Fruit fly (Drosophila melanogaster): Measurements from ENCODE around the gene ear.
A peak's percentile ranks its signal among the peaks of the same experiment; 100 is the strongest.

ear gene

dm6 chr3R:15290642-15291118 lies 29.9 kb upstream of the ear start, which contains the start of gene CG45218:
TSS of gene CG45218 (minus strand) at chr3R:15290799.
- TF ChIP-seq CG9139 (GFP tag; optimal IDR thresholded peaks at IDR 0.05) (peak; percentile 7), fd85E (GFP tag; optimal IDR thresholded peaks at IDR 0.05) (no peak), CG1621 (tag; optimal IDR thresholded peaks at IDR 0.05) (peak; percentile 14), CG11762 (GFP tag; optimal IDR thresholded peaks at IDR 0.05; ENCODE audit: insufficient read depth) (no peak), salr (GFP tag; optimal IDR thresholded peaks at IDR 0.05) (peak in 1 of 2 experiments; percentile 0), Ets96B (tag; optimal IDR thresholded peaks at IDR 0.05) (no peak), vri (GFP tag; optimal IDR thresholded peaks at IDR 0.05) (peak; percentile 51), CG10631 (GFP tag; optimal IDR thresholded peaks at IDR 0.05) (no peak), CG16779 (tag; optimal IDR thresholded peaks at IDR 0.05) (peak; percentile 4), CG6276 (GFP tag; optimal IDR thresholded peaks at IDR 0.05) (no peak), CG3919 (GFP tag; optimal IDR thresholded peaks at IDR 0.05) (peak; percentile 25), CG7368 (GFP tag; optimal IDR thresholded peaks at IDR 0.05) (no peak), Hr39 (GFP tag; optimal IDR thresholded peaks at IDR 0.05) (no peak), svp (GFP tag) (peak; percentile 78), Hr4 (GFP tag; optimal IDR thresholded peaks at IDR 0.05) (no peak), lz (GFP tag; optimal IDR thresholded peaks at IDR 0.05) (no peak), spab (GFP tag; optimal IDR thresholded peaks at IDR 0.05) (no peak), dsx (GFP tag; optimal IDR thresholded peaks at IDR 0.05; ENCODE audit: poor library complexity, severe bottlenecking) (peak; percentile 63), Sox14 (GFP tag; optimal IDR thresholded peaks at IDR 0.05) (peak; percentile 22), Sox102F (GFP tag; optimal IDR thresholded peaks at IDR 0.05) (peak; percentile 6), ss (GFP tag; optimal IDR thresholded peaks at IDR 0.05) (peak; percentile 1 to 61), Eip78C (GFP tag) (peak; percentile 59)

- TF ChIP-seq achi (GFP tag; optimal IDR thresholded peaks at IDR 0.05) (no peak), CG32006 (GFP tag; optimal IDR thresholded peaks at IDR 0.05) (peak; percentile 8), OdsH (GFP tag; optimal IDR thresholded peaks at IDR 0.05) (no peak), CG7368 (GFP tag; optimal IDR thresholded peaks at IDR 0.05) (no peak), Sox14 (GFP tag; optimal IDR thresholded peaks at IDR 0.05) (peak; percentile 9), vri (GFP tag; optimal IDR thresholded peaks at IDR 0.05) (peak; percentile 58), CG3032 (tag; optimal IDR thresholded peaks at IDR 0.05) (peak; percentile 53), CG6808 (GFP tag; optimal IDR thresholded peaks at IDR 0.05) (no peak), CG8632 (GFP tag; optimal IDR thresholded peaks at IDR 0.05) (peak; percentile 10), svp (GFP tag) (peak; percentile 69), fd59A (GFP tag; optimal IDR thresholded peaks at IDR 0.05) (peak; percentile 24), ss (GFP tag; optimal IDR thresholded peaks at IDR 0.05) (peak in 1 of 2 experiments; percentile 46), CG6854 (GFP tag; optimal IDR thresholded peaks at IDR 0.05) (no peak), Hr39 (GFP tag; optimal IDR thresholded peaks at IDR 0.05) (no peak), CG3919 (GFP tag; optimal IDR thresholded peaks at IDR 0.05) (peak; percentile 11), net (GFP tag; optimal IDR thresholded peaks at IDR 0.05) (peak; percentile 3), Hr4 (GFP tag; optimal IDR thresholded peaks at IDR 0.05) (no peak), CG6276 (GFP tag; optimal IDR thresholded peaks at IDR 0.05) (peak; percentile 29), Eip78C (GFP tag) (peak; percentile 55), CG9139 (GFP tag; optimal IDR thresholded peaks at IDR 0.05) (peak; percentile 33)
Observed at dm6 chr3R:15291551-15292223, 28.9 kb upstream of the ear start.

dm6 chr3R:15292241-15293004 lies 28.1 kb upstream of the ear start:
- peak; percentile 4 for TF ChIP-seq Eip78C (GFP tag)
- TF ChIP-seq Hr39 (GFP tag; optimal IDR thresholded peaks at IDR 0.05): peak; percentile 1
- peak; percentile 93 for TF ChIP-seq vri (GFP tag; optimal IDR thresholded peaks at IDR 0.05)
- TF ChIP-seq Hr4 (GFP tag; optimal IDR thresholded peaks at IDR 0.05): no peak
- TF ChIP-seq Gug (GFP tag; IDR thresholded peaks at IDR 0.05): no peak
- TF ChIP-seq CG8632 (GFP tag; optimal IDR thresholded peaks at IDR 0.05): no peak
- TF ChIP-seq CG11762 (GFP tag; optimal IDR thresholded peaks at IDR 0.05; ENCODE audit: insufficient read depth): no peak
